Worm (Caenorhabditis elegans) whole organism, midembryonic: ENCODE data around the gene hsp-16.2.

ENCODE experiments used
- T22C8.4 ChIP-seq: fragments of 200-800 bp; sonication (Bioruptor generic); IDR thresholded peaks from 2 replicates; pipeline ENCODE4 v1.3.6; 2022; ENCODE audit warnings: missing genetic modification characterization, missing compliant biosample characterization
- cog-1 ChIP-seq: sonication (generic microtip); optimal IDR thresholded peaks from 2 replicates; lab custom pipeline; 2016; ENCODE audit warnings: missing genetic modification characterization, missing compliant biosample characterization
- flt-1 ChIP-seq: fragments of 200-800 bp; sonication (Bioruptor generic); IDR thresholded peaks from 2 replicates; pipeline ENCODE4 v1.3.6; 2022; ENCODE audit warnings: missing genetic modification characterization, missing compliant biosample characterization
- klf-2 ChIP-seq: fragments of 200-800 bp; sonication (Bioruptor generic); conservative IDR thresholded peaks from 2 replicates; pipeline ENCODE4 v1.3.6; 2022; ENCODE audit warnings: missing genetic modification reagents, missing genetic modification characterization, missing compliant biosample characterization
- ztf-29 ChIP-seq: fragments of 200-800 bp; sonication (Bioruptor generic); IDR thresholded peaks from 2 replicates; pipeline ENCODE4 v1.3.6; 2022; ENCODE audit warnings: missing genetic modification reagents, missing genetic modification characterization, missing compliant biosample characterization

DNA sequence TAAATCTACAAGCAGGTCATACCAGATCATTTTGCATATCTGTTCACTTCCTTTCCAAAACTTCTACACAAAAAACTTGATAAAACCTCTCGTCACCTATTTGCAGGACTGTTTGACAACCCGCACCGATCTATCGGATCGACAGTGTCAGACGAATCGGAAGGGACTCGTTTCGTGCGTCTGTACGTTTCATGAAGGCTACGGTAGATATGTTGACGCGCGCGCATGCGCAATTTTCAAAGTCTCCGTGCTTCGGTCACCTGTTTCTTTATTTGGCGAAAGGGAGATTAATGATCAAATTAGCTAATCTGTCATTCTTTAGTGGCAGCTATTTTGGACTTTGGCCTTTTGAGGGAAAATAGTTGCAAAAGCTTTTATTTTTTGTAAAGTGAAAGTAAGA is 15.3 kb downstream of the hsp-16.2 start:
- TF ChIP-seq cog-1 (tag; lab: Kevin White, UChicago) = no peak
- no peak for TF ChIP-seq flt-1 (GFP tag; lab: Robert Waterston, UW)
- no peak for TF ChIP-seq T22C8.4 (GFP tag; lab: Robert Waterston, UW)
- TF ChIP-seq ztf-29 = no peak
- no peak for TF ChIP-seq klf-2 (GFP tag; lab: Robert Waterston, UW)
